Fruit fly (Drosophila melanogaster) Kc167 (cell line): Measurements from ENCODE around the gene rols.

Source experiments
- Sin3A ChIP-seq: fragments of >200 bp; optimal IDR thresholded peaks from 2 replicates; lab custom pipeline; 2018; ENCODE audit warnings: missing external identifiers
- insv ChIP-seq: fragments of >200 bp; optimal IDR thresholded peaks from 3 replicates; lab custom pipeline; 2018; ENCODE audit warnings: missing external identifiers
- psq ChIP-seq: fragments of >200 bp; optimal IDR thresholded peaks from 2 replicates; lab custom pipeline; 2017; ENCODE audit warnings: missing external identifiers

DNA sequence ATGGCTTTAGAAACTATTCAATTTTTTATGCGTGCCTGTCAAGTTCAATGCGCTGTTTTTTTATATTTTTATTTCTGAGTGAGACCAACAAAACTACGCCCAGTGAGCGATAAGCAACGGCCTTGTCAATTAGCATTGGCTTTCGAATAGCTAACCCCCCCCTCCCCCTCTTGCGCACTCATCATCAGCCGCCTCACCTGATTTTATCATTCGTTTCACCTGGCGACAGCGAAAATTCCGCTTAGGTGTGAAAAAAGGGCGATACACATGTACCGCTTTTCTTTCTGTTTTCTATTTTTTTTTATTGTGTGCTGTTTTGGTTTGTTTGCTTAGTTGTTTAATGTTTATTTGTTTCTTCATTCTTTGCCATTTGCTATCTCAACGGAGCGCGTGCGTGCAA is 10.3 kb upstream of the rols start:
- TF ChIP-seq Sin3A (lab: Kevin White, UChicago) (no peak), psq (lab: Kevin White, UChicago) (no peak), insv (no peak)
